Fruit fly (Drosophila melanogaster): Measurements from ENCODE around the gene Nup153.

The Nup153 gene

dm6 chrX:16559514-16560510, 39.2 kb upstream of the Nup153 start, which contains the start of gene Pp2B-14D (continued):
- TF ChIP-seq CG6276 (GFP tag; optimal IDR thresholded peaks at IDR 0.05) (peak; percentile 33), CG8119 (GFP tag; IDR thresholded peaks at IDR 0.05) (peak; percentile 40; the same call in 1 of the 3 replicates), CG6854 (GFP tag; optimal IDR thresholded peaks at IDR 0.05) (peak; percentile 48), Smox (GFP tag; optimal IDR thresholded peaks at IDR 0.05) (no peak), topi (GFP tag; optimal IDR thresholded peaks at IDR 0.05) (no peak), ss (GFP tag; optimal IDR thresholded peaks at IDR 0.05) (peak; percentile 39 to 66), Sox102F (GFP tag; optimal IDR thresholded peaks at IDR 0.05) (peak; percentile 49), CG3919 (GFP tag; optimal IDR thresholded peaks at IDR 0.05) (peak; percentile 3), acj6 (GFP tag; optimal IDR thresholded peaks at IDR 0.05) (no peak), Blimp-1 (GFP tag; optimal IDR thresholded peaks at IDR 0.05) (peak; percentile 37), CG11762 (GFP tag; optimal IDR thresholded peaks at IDR 0.05; ENCODE audit: insufficient read depth) (no peak), CG32006 (GFP tag; optimal IDR thresholded peaks at IDR 0.05) (no peak), CG34406 (GFP tag; optimal IDR thresholded peaks at IDR 0.05) (no peak), CG8632 (GFP tag; optimal IDR thresholded peaks at IDR 0.05) (no peak), CG1621 (tag; optimal IDR thresholded peaks at IDR 0.05) (peak; percentile 69), pdm3 (GFP tag; optimal IDR thresholded peaks at IDR 0.05) (no peak), achi (GFP tag; optimal IDR thresholded peaks at IDR 0.05) (no peak), Lpt (GFP tag; optimal IDR thresholded peaks at IDR 0.05) (no peak), Eip75B (GFP tag; optimal IDR thresholded peaks at IDR 0.05) (no peak), Hr4 (GFP tag; optimal IDR thresholded peaks at IDR 0.05) (no peak), Eip93F (GFP tag; optimal IDR thresholded peaks at IDR 0.05) (no peak), CG8319 (GFP tag; optimal IDR thresholded peaks at IDR 0.05) (no peak), CG6163 (GFP tag; IDR thresholded peaks at IDR 0.05) (no peak; the same call in 2 of the 3 replicates), Eip78C (GFP tag) (peak; percentile 72), fd59A (GFP tag; optimal IDR thresholded peaks at IDR 0.05) (no peak), CG6792 (GFP tag; optimal IDR thresholded peaks at IDR 0.05) (no peak), Ets96B (tag; optimal IDR thresholded peaks at IDR 0.05) (peak; percentile 5), vri (GFP tag; optimal IDR thresholded peaks at IDR 0.05) (no peak), CG10631 (GFP tag; optimal IDR thresholded peaks at IDR 0.05) (no peak), CG9139 (GFP tag; optimal IDR thresholded peaks at IDR 0.05) (peak; percentile 43), net (GFP tag; optimal IDR thresholded peaks at IDR 0.05) (no peak), Gug (GFP tag; IDR thresholded peaks at IDR 0.05) (no peak), Hr39 (GFP tag; optimal IDR thresholded peaks at IDR 0.05) (no peak), svp (GFP tag) (peak; percentile 68), Sox14 (GFP tag; optimal IDR thresholded peaks at IDR 0.05) (no peak), cyc (GFP tag; optimal IDR thresholded peaks at IDR 0.05) (peak; percentile 6)

- peak; percentile 36 for TF ChIP-seq Hr39 (GFP tag; optimal IDR thresholded peaks at IDR 0.05)
- TF ChIP-seq CG3032 (tag; optimal IDR thresholded peaks at IDR 0.05): no peak
Measured at dm6 chrX:16562259-16562658, 36.8 kb upstream of the Nup153 start.

dm6 chrX:16565377-16565776, 33.7 kb upstream of the Nup153 start:
- TF ChIP-seq CG11762 (GFP tag; optimal IDR thresholded peaks at IDR 0.05; ENCODE audit: insufficient read depth) (no peak), Hr38 (GFP tag; optimal IDR thresholded peaks at IDR 0.05) (no peak), Gug (GFP tag; IDR thresholded peaks at IDR 0.05) (no peak), CG3032 (tag; optimal IDR thresholded peaks at IDR 0.05) (no peak), Smox (GFP tag; optimal IDR thresholded peaks at IDR 0.05) (no peak)
